Worm (Caenorhabditis elegans) whole organism, L1 larva: ENCODE results near the gene nhr-213.

ENCODE experiments used
- C16A3.4 ChIP-seq: fragments of 150-350 bp; optimal IDR thresholded peaks from 2 replicates; lab custom pipeline; 2014; ENCODE audit warnings: missing biosample characterization, missing genetic modification characterization
- C34B4.2 ChIP-seq: sonication (generic microtip); optimal IDR thresholded peaks from 2 replicates; lab custom pipeline; 2017; ENCODE audit warnings: mild to moderate bottlenecking, missing genetic modification characterization, missing compliant biosample characterization
- aha-1 ChIP-seq: fragments of 150-350 bp; optimal IDR thresholded peaks from 2 replicates; lab custom pipeline; 2014; ENCODE audit warnings: missing biosample characterization, missing genetic modification characterization
- aly-2 ChIP-seq: fragments of 150-350 bp; optimal IDR thresholded peaks from 2 replicates; lab custom pipeline; 2014; ENCODE audit warnings: missing biosample characterization, missing genetic modification characterization
- ama-1 ChIP-seq: fragments of 150-350 bp; optimal IDR thresholded peaks from 2 replicates; lab custom pipeline; 2014
- ceh-8 ChIP-seq: fragments of 200-800 bp; sonication (Bioruptor generic); optimal IDR thresholded peaks from 2 replicates; lab custom pipeline; 2018; ENCODE audit warnings: mild to moderate bottlenecking, missing genetic modification characterization, moderate library complexity, missing compliant biosample characterization
- ceh-90 ChIP-seq: sonication (generic microtip); optimal IDR thresholded peaks from 2 replicates; lab custom pipeline; 2016; ENCODE audit warnings: missing genetic modification characterization, missing compliant biosample characterization
- dsc-1 ChIP-seq: sonication (generic microtip); optimal IDR thresholded peaks from 2 replicates; lab custom pipeline; 2016; ENCODE audit warnings: mild to moderate bottlenecking, missing genetic modification characterization, missing compliant biosample characterization
- efl-3 ChIP-seq: fragments of 200-800 bp; sonication (Bioruptor generic); optimal IDR thresholded peaks from 2 replicates; lab custom pipeline; 2018; ENCODE audit warnings: mild to moderate bottlenecking, missing genetic modification characterization, missing compliant biosample characterization
- egl-13 ChIP-seq: sonication (generic microtip); optimal IDR thresholded peaks from 2 replicates; lab custom pipeline; 2016; ENCODE audit warnings: missing genotype, missing genetic modification reagents, missing genetic modification characterization, missing compliant biosample characterization
- fkh-10 ChIP-seq: sonication (generic microtip); optimal IDR thresholded peaks from 2 replicates; lab custom pipeline; 2017; ENCODE audit warnings: missing biosample characterization, missing genetic modification reagents, missing genetic modification characterization
- fkh-4 ChIP-seq: sonication (generic microtip); optimal IDR thresholded peaks from 2 replicates; lab custom pipeline; 2016; ENCODE audit warnings: missing compliant biosample characterization, missing genetic modification characterization, borderline replicate concordance
- fkh-8 ChIP-seq: sonication (generic microtip); optimal IDR thresholded peaks from 2 replicates; lab custom pipeline; 2016; ENCODE audit warnings: mild to moderate bottlenecking, missing genetic modification characterization, missing compliant biosample characterization
- fos-1 ChIP-seq: fragments of 150-350 bp; optimal IDR thresholded peaks from 2 replicates; lab custom pipeline; 2014; ENCODE audit warnings: missing biosample characterization, missing genetic modification characterization
- grh-1 ChIP-seq: fragments of 200-800 bp; sonication (Bioruptor generic); IDR thresholded peaks from 2 replicates; pipeline ENCODE4 v1.3.6; 2022; ENCODE audit warnings: missing genetic modification reagents, missing genetic modification characterization, missing compliant biosample characterization
- hlh-17 ChIP-seq: fragments of 200-800 bp; sonication (Bioruptor generic); optimal IDR thresholded peaks from 2 replicates; lab custom pipeline; 2018; ENCODE audit warnings: missing genetic modification characterization, mild to moderate bottlenecking, missing compliant biosample characterization, moderate library complexity, borderline replicate concordance
- hpl-2 ChIP-seq: fragments of 150-350 bp; optimal IDR thresholded peaks from 2 replicates; lab custom pipeline; 2014; ENCODE audit warnings: missing biosample characterization, missing genetic modification reagents, missing genetic modification characterization
- mab-9 ChIP-seq: fragments of 200-800 bp; sonication (Bioruptor generic); IDR thresholded peaks from 2 replicates; pipeline ENCODE4 v1.3.6; 2022; ENCODE audit warnings: missing genetic modification reagents, missing genetic modification characterization, missing compliant biosample characterization
- mdl-1 ChIP-seq, 2 experiments: fragments of 150-350 bp; optimal IDR thresholded peaks; 2 replicates each; lab custom pipeline; 2014 to 2017; ENCODE audit warnings: missing biosample characterization in 2 of 2, missing genetic modification characterization in 2 of 2, inconsistent platforms in 1 of 2
- mep-1 ChIP-seq: fragments of 150-350 bp; optimal IDR thresholded peaks from 2 replicates; lab custom pipeline; 2014; ENCODE audit warnings: missing biosample characterization, missing genetic modification characterization
- nhr-11 ChIP-seq: fragments of 150-350 bp; optimal IDR thresholded peaks from 2 replicates; lab custom pipeline; 2014; ENCODE audit warnings: missing biosample characterization, missing genetic modification characterization
- nhr-28 ChIP-seq: fragments of 150-350 bp; optimal IDR thresholded peaks from 2 replicates; lab custom pipeline; 2014; ENCODE audit warnings: missing biosample characterization, missing genetic modification characterization
- nhr-47 ChIP-seq: sonication (generic microtip); optimal IDR thresholded peaks from 2 replicates; lab custom pipeline; 2016; ENCODE audit warnings: mild to moderate bottlenecking, missing genetic modification characterization, moderate library complexity, missing compliant biosample characterization
- nhr-76 ChIP-seq: sonication (generic microtip); optimal IDR thresholded peaks from 2 replicates; lab custom pipeline; 2017; ENCODE audit warnings: missing biosample characterization, missing genetic modification characterization
- pax-3 ChIP-seq: fragments of 200-800 bp; sonication (Bioruptor generic); optimal IDR thresholded peaks from 2 replicates; lab custom pipeline; 2018; ENCODE audit warnings: mild to moderate bottlenecking, missing genetic modification characterization, moderate library complexity, missing compliant biosample characterization
- skn-1 ChIP-seq: fragments of 150-350 bp; optimal IDR thresholded peaks from 2 replicates; lab custom pipeline; 2014; ENCODE audit warnings: missing biosample characterization, missing genetic modification characterization
- sptf-1 ChIP-seq: fragments of 150-350 bp; optimal IDR thresholded peaks from 2 replicates; lab custom pipeline; 2014; ENCODE audit warnings: missing biosample characterization, missing genetic modification characterization
- swsn-7 ChIP-seq: sonication (generic microtip); optimal IDR thresholded peaks from 2 replicates; lab custom pipeline; 2016; ENCODE audit warnings: missing genetic modification characterization, missing compliant biosample characterization
- tlp-1 ChIP-seq: fragments of 150-350 bp; optimal IDR thresholded peaks from 2 replicates; lab custom pipeline; 2014; ENCODE audit warnings: missing biosample characterization, missing genetic modification characterization
- unc-130 ChIP-seq: fragments of 150-350 bp; optimal IDR thresholded peaks from 2 replicates; lab custom pipeline; 2017; ENCODE audit warnings: missing biosample characterization, missing genetic modification characterization, inconsistent platforms
- unc-30 ChIP-seq: sonication (generic microtip); optimal IDR thresholded peaks from 2 replicates; lab custom pipeline; 2017; ENCODE audit warnings: missing biosample characterization, missing genetic modification characterization
- unc-62 ChIP-seq: fragments of 150-350 bp; optimal IDR thresholded peaks from 2 replicates; lab custom pipeline; 2014; ENCODE audit warnings: missing biosample characterization, missing genetic modification reagents, missing genetic modification characterization
- xbp-1 ChIP-seq: sonication (generic microtip); optimal IDR thresholded peaks from 2 replicates; lab custom pipeline; 2016; ENCODE audit warnings: missing genetic modification characterization, missing compliant biosample characterization
- ztf-11 ChIP-seq, 2 experiments: sonication (generic microtip); optimal IDR thresholded peaks; 2 replicates each; lab custom pipeline; 2016 to 2017; ENCODE audit warnings: missing genetic modification characterization in 2 of 2, missing biosample characterization in 1 of 2, missing compliant biosample characterization in 1 of 2

nhr-213 gene

DNA sequence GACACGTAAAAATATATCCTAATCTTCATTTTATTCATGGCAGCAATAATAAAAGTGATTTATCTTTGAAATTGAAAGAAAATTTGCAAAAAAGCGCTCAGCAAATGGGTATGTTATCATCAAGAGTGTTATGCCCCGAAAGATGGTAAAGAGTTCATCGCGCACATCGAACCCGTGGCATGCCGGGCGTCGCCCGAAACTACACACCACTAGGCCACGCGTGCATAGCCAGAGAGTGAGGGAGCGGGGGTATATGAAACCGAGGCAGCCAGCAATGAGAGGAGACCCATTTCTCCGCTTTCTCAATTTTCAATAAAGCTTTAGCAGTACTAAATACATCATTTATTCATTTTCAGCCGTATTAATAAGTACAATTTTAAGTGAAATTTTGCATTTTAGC is 22.8 kb downstream of the nhr-213 start (continued):
- TF ChIP-seq unc-30 (tag; lab: Kevin White, UChicago): no peak
- TF ChIP-seq mep-1: peak; percentile 61
- TF ChIP-seq, all 84 proteins: peak for 48

DNA sequence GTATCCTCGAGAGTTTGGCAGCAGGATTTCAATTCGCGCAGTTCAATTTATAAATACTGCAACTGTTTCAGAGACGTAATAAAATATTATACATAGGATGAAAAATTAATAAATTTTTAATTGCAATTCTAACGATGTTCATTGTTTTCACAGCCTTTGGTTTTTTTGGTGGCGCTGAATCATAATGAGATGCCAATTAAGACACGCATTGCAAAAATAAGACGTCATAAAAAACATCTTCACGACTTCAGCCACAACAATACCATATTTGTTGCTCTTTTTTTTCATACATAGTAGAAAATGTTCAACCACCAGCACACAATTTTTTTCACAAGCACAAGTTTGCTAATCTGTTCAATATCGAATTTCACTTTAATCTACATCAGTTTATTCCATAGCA is 24.3 kb downstream of the nhr-213 start, which contains the start of gene str-56:
str-56 (plus strand) TSS at position 301 of the 400 bp plus-strand sequence.
- no peak for TF ChIP-seq fos-1 (tag; lab: Kevin White, UChicago)
- no peak for TF ChIP-seq tlp-1 (tag; lab: Kevin White, UChicago)
- no peak for TF ChIP-seq swsn-7 (tag; lab: Kevin White, UChicago)
- no peak for TF ChIP-seq nhr-47 (tag; lab: Kevin White, UChicago)
- TF ChIP-seq xbp-1: no peak
- TF ChIP-seq grh-1 (GFP tag; lab: Robert Waterston, UW): no peak
- no peak for TF ChIP-seq aly-2 (tag; lab: Kevin White, UChicago)
- TF ChIP-seq mep-1: no peak
- no peak for TF ChIP-seq mab-9 (GFP tag; lab: Robert Waterston, UW)
- TF ChIP-seq skn-1 (tag; lab: Kevin White, UChicago): no peak
- no peak for TF ChIP-seq C34B4.2 (tag; lab: Kevin White, UChicago)
- TF ChIP-seq egl-13 (tag; lab: Kevin White, UChicago): no peak
- no peak for TF ChIP-seq nhr-28 (tag; lab: Kevin White, UChicago)
- no peak for TF ChIP-seq pax-3 (tag; lab: Kevin White, UChicago)
- TF ChIP-seq ceh-90 (tag; lab: Kevin White, UChicago): no peak
- TF ChIP-seq efl-3 (GFP tag; lab: Kevin White, UChicago): no peak

DNA sequence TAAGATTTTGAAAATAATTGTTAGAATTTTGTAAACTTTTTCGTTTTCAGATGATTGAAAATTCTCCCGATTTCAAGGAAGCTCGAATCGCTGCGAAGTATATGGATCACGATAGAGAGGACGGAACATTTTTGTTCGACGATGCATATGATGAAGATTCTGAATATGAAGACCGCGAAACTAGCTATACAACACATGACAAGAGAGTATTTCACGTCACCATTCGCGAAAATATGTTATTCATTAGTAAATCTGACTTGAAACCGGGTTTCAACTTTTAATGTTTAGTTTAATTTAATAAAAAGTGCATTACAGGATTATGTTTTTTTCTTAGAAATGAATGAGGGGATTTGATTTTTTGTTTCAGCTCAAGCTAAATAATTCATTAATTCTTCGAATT is 26.2 kb downstream of the nhr-213 start, which contains the start of gene str-57:
str-57 (plus strand) TSS at position 301 of the 400 bp plus-strand sequence.
- TF ChIP-seq swsn-7 (tag; lab: Kevin White, UChicago) (no peak), fkh-8 (peak; percentile 28)

DNA sequence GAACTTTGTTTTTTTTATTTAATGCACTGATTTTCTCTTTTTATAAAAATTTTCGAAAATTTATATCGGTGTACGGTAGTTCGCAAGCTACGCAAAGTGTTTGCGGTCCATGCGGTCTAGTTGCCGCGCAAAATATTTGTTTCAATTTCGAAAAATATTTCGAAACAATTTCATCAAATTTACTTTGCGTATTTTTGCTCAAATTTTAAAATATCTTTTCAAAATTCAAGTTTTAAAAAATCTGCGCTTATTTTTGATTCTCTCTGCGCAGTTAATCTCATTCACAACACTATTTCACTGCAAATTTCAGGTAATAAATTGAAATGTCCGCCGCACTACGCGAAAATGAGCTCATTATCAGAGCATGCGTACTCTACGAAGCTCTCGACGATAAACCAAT is 29.2 kb downstream of the nhr-213 start, which contains the start of gene fbxa-197:
fbxa-197 (plus strand) TSS at position 301 of the 400 bp plus-strand sequence.
- no peak for TF ChIP-seq tlp-1 (tag; lab: Kevin White, UChicago)

DNA sequence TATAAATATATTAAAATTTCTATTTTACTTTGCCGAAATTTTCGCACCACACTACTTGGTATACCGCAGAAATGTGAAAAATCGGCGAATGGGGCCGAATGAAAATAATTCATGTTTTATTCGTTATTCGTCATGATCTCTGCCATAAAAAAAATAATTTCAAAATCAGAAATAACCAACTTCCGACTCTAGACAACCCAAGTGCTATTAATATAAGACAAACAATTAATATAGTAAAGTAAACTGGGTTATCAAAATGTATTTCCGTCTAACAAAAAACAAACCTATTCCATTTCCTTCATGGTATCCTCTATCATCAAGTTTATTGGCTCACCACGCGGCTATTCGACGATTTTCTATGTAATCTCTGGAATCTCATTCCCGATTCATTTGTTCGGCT is 30.7 kb downstream of the nhr-213 start, which contains the start of gene srh-293:
srh-293 (plus strand) TSS at position 301 of the 400 bp plus-strand sequence.
- TF ChIP-seq fkh-4 (tag; lab: Kevin White, UChicago) (no peak), hpl-2 (no peak), skn-1 (tag; lab: Kevin White, UChicago) (no peak), xbp-1 (no peak), fkh-8 (no peak), hlh-17 (GFP tag; lab: Kevin White, UChicago) (no peak), dsc-1 (no peak), fkh-10 (GFP tag; lab: Kevin White, UChicago) (no peak), C34B4.2 (tag; lab: Kevin White, UChicago) (no peak), pax-3 (tag; lab: Kevin White, UChicago) (no peak), unc-62 (no peak), ama-1 (lab: Kevin White, UChicago) (no peak), nhr-76 (tag; lab: Kevin White, UChicago) (no peak), mdl-1 (tag; optimal IDR thresholded peaks at IDR 0.05; lab: Kevin White, UChicago) (no peak)

DNA sequence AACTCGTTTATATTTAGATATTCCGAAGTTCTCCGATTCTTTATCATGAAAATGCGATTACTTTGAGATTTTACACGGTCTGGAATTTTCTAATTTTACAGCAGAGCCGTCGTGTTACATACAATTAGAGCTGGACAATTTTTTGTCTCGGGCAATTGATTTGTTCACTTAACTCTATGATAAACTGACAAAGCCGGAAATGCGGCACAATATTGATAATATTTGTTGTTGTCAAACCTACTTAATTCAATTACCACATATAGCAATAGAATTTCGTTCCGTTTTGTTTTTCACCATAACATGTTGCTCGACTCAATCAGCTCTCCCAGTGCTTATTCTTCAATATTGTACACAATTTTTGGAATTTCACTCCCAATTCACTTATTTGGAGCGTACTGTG is 33.5 kb downstream of the nhr-213 start, which contains the start of gene srh-299:
srh-299 (plus strand) TSS at position 301 of the 400 bp plus-strand sequence.
- TF ChIP-seq aha-1 (tag; lab: Kevin White, UChicago) (no peak), unc-130 (tag; lab: Kevin White, UChicago) (no peak), pax-3 (tag; lab: Kevin White, UChicago) (no peak), ztf-11 (tag; optimal IDR thresholded peaks at IDR 0.05; lab: Kevin White, UChicago) (no peak), C34B4.2 (tag; lab: Kevin White, UChicago) (no peak), nhr-11 (tag; lab: Kevin White, UChicago) (no peak), C16A3.4 (tag; lab: Kevin White, UChicago) (no peak), fos-1 (tag; lab: Kevin White, UChicago) (no peak), ceh-8 (GFP tag; lab: Kevin White, UChicago) (no peak), sptf-1 (tag; lab: Kevin White, UChicago) (no peak)
